Worm (Caenorhabditis elegans) whole organism, late embryonic: ENCODE results near the gene ZK154.6.

ENCODE experiments used
- C38D4.7 ChIP-seq: fragments of 200-800 bp; sonication (Bioruptor generic); optimal IDR thresholded peaks from 2 replicates; lab custom pipeline; 2018; ENCODE audit warnings: mild to moderate bottlenecking, missing genetic modification characterization, moderate library complexity, missing compliant biosample characterization
- ceh-24 ChIP-seq: sonication (generic microtip); optimal IDR thresholded peaks from 2 replicates; lab custom pipeline; 2016; ENCODE audit warnings: mild to moderate bottlenecking, missing genetic modification characterization, missing compliant biosample characterization
- pag-3 ChIP-seq: sonication (generic microtip); optimal IDR thresholded peaks from 2 replicates; lab custom pipeline; 2016; ENCODE audit warnings: missing compliant biosample characterization, missing genetic modification characterization, borderline replicate concordance
- pat-9 ChIP-seq: fragments of 200-800 bp; sonication (Bioruptor generic); optimal IDR thresholded peaks from 2 replicates; lab custom pipeline; 2018; ENCODE audit warnings: mild to moderate bottlenecking, missing genetic modification characterization, moderate library complexity, missing compliant biosample characterization
- unc-86 ChIP-seq: sonication (generic microtip); optimal IDR thresholded peaks from 2 replicates; lab custom pipeline; 2016; ENCODE audit warnings: missing genetic modification characterization, missing compliant biosample characterization

DNA sequence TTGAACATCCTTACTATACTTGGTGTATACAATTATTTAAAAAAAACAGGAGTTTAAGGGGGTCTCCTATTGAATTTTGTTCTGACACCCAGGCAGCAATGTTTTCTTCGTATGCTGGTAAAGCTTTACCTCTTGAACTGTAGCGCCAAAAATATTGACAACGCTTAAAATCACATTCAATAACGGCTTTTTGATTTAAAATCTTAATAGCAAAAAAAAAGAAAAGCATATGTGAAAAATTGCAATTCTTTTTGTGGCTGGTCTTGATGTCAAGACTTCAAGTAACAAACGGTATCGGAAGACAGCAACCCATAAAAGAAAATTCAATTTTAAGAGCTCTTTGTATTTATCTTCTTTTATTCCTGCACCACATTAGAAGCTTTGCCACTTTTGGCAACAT, 11.5 kb downstream of the ZK154.6 start:
- no peak for TF ChIP-seq ceh-24
- TF ChIP-seq unc-86 (tag; lab: Kevin White, UChicago) = no peak
- TF ChIP-seq pat-9 (tag; lab: Kevin White, UChicago) = no peak
- no peak for TF ChIP-seq C38D4.7
- no peak for TF ChIP-seq pag-3
